Worm (Caenorhabditis elegans) whole organism, L4 larva: ENCODE results near the gene T12E12.6.

Experiments
- T20F7.1 ChIP-seq: fragments of 200-800 bp; sonication (Bioruptor generic); optimal IDR thresholded peaks from 2 replicates; lab custom pipeline; 2018; ENCODE audit warnings: mild to moderate bottlenecking, missing genetic modification characterization, missing compliant biosample characterization
- Y105C5A.15 ChIP-seq: fragments of 200-800 bp; sonication (Bioruptor generic); IDR thresholded peaks from 2 replicates; pipeline ENCODE4 v1.3.6; 2022; ENCODE audit warnings: missing genetic modification characterization, missing compliant biosample characterization
- Y48G9A.11 ChIP-seq: fragments of 200-800 bp; sonication (Bioruptor generic); IDR thresholded peaks from 2 replicates; pipeline ENCODE4 v1.3.6; 2022; ENCODE audit warnings: missing genetic modification reagents, missing genetic modification characterization, missing compliant biosample characterization
- aha-1 ChIP-seq: fragments of 150-350 bp; peaks from one replicate; lab custom pipeline; 2014; ENCODE audit warnings: missing biosample characterization, missing genetic modification characterization
- ama-1 ChIP-seq: fragments of 150-350 bp; optimal IDR thresholded peaks from 2 replicates; lab custom pipeline; 2014; ENCODE audit warnings: inconsistent platforms, mixed read lengths
- ceh-28 ChIP-seq: fragments of 150-350 bp; optimal IDR thresholded peaks from 2 replicates; lab custom pipeline; 2014; ENCODE audit warnings: missing biosample characterization, missing genetic modification reagents, missing genetic modification characterization
- ceh-82 ChIP-seq: sonication (generic microtip); optimal IDR thresholded peaks from 2 replicates; lab custom pipeline; 2017; ENCODE audit warnings: missing biosample characterization, missing genetic modification characterization
- ctbp-1 ChIP-seq: fragments of 200-800 bp; sonication (Bioruptor generic); IDR thresholded peaks from 2 replicates; pipeline ENCODE4 v1.3.6; 2022; ENCODE audit warnings: missing genetic modification reagents, missing genetic modification characterization, missing compliant biosample characterization
- daf-16 ChIP-seq, 3 experiments: sonication (generic microtip); optimal IDR thresholded peaks; 2 replicates each; lab custom pipeline; 2016 to 2017; ENCODE audit warnings: missing genetic modification characterization in 3 of 3, missing genetic modification reagents in 3 of 3, mild to moderate bottlenecking in 2 of 3, missing compliant biosample characterization in 2 of 3, missing biosample characterization in 1 of 3, moderate library complexity in 1 of 3
- daf-19 ChIP-seq: fragments of 200-800 bp; sonication (Bioruptor generic); conservative IDR thresholded peaks from 2 replicates; pipeline ENCODE4 v1.3.6; 2022; ENCODE audit warnings: missing genetic modification characterization, missing compliant biosample characterization
- dpl-1 ChIP-seq: fragments of 150-350 bp; optimal IDR thresholded peaks from 2 replicates; lab custom pipeline; 2014; ENCODE audit warnings: missing biosample characterization, missing genetic modification reagents, missing genetic modification characterization
- egl-43 ChIP-seq: fragments of 200-800 bp; sonication (Bioruptor generic); IDR thresholded peaks from 2 replicates; pipeline ENCODE4 v1.3.6; 2022; ENCODE audit warnings: missing genetic modification reagents, missing genetic modification characterization, missing compliant biosample characterization
- fkh-10 ChIP-seq: fragments of 150-350 bp; optimal IDR thresholded peaks from 2 replicates; lab custom pipeline; 2014; ENCODE audit warnings: missing biosample characterization, missing genetic modification reagents, missing genetic modification characterization
- hmg-1.1 ChIP-seq: fragments of 200-800 bp; sonication (Bioruptor generic); IDR thresholded peaks from 2 replicates; pipeline ENCODE4 v1.3.6; 2022; ENCODE audit warnings: missing genetic modification reagents, missing genetic modification characterization, missing compliant biosample characterization
- lin-1 ChIP-seq: fragments of 200-800 bp; sonication (Bioruptor generic); IDR thresholded peaks from 2 replicates; pipeline ENCODE4 v1.3.6; 2022; ENCODE audit warnings: missing genetic modification reagents, missing genetic modification characterization, missing compliant biosample characterization
- lin-13 ChIP-seq: fragments of 150-350 bp; optimal IDR thresholded peaks from 2 replicates; lab custom pipeline; 2014; ENCODE audit warnings: missing biosample characterization, missing genetic modification reagents, missing genetic modification characterization
- lin-29 ChIP-seq: fragments of 200-800 bp; sonication (Bioruptor generic); IDR thresholded peaks from 2 replicates; pipeline ENCODE4 v1.3.6; 2022; ENCODE audit warnings: missing genetic modification reagents, missing genetic modification characterization, missing compliant biosample characterization
- lir-3 ChIP-seq: sonication (generic microtip); optimal IDR thresholded peaks from 2 replicates; lab custom pipeline; 2016; ENCODE audit warnings: mild to moderate bottlenecking, missing genetic modification characterization, missing compliant biosample characterization
- lsy-2 ChIP-seq, 2 experiments: fragments of 150-350 bp in 1 of 2; sonication (generic microtip) in 1 of 2; optimal IDR thresholded peaks; 2 replicates each; lab custom pipeline; 2014 to 2017; ENCODE audit warnings: missing biosample characterization in 2 of 2, missing genetic modification characterization in 2 of 2
- mdl-1 ChIP-seq, 2 experiments: fragments of 150-350 bp in 1 of 2; sonication (generic microtip) in 1 of 2; optimal IDR thresholded peaks; 2 replicates each; lab custom pipeline; 2014 to 2017; ENCODE audit warnings: missing biosample characterization in 2 of 2, missing genetic modification characterization in 2 of 2
- mep-1 ChIP-seq: fragments of 150-350 bp; sonication (generic microtip); optimal IDR thresholded peaks from 3 replicates; lab custom pipeline; 2014; ENCODE audit warnings: missing biosample characterization, missing genetic modification characterization
- mes-2 ChIP-seq: sonication (generic microtip); optimal IDR thresholded peaks from 2 replicates; lab custom pipeline; 2016; ENCODE audit warnings: missing genotype, mild to moderate bottlenecking, missing genetic modification characterization, missing compliant biosample characterization; ENCODE audit not compliant: poor library complexity, severe bottlenecking
- mxl-2 ChIP-seq: fragments of 200-800 bp; sonication (Bioruptor generic); conservative IDR thresholded peaks from 2 replicates; pipeline ENCODE4 v1.3.6; 2022; ENCODE audit warnings: missing genetic modification reagents, missing genetic modification characterization, missing compliant biosample characterization
- nhr-10 ChIP-seq: fragments of 150-350 bp; optimal IDR thresholded peaks from 2 replicates; lab custom pipeline; 2014; ENCODE audit warnings: missing biosample characterization, missing genetic modification characterization
- nhr-102 ChIP-seq: sonication (generic microtip); optimal IDR thresholded peaks from 2 replicates; lab custom pipeline; 2016; ENCODE audit warnings: mild to moderate bottlenecking, missing genetic modification characterization, moderate library complexity, missing compliant biosample characterization
- nhr-25 ChIP-seq: sonication (generic microtip); optimal IDR thresholded peaks from 2 replicates; lab custom pipeline; 2017; ENCODE audit warnings: missing genetic modification characterization, mild to moderate bottlenecking, missing compliant biosample characterization, antibody characterized with exemption, moderate library complexity, borderline replicate concordance; ENCODE audit not compliant: insufficient read depth
- nhr-28 ChIP-seq: fragments of 150-350 bp; optimal IDR thresholded peaks from 2 replicates; lab custom pipeline; 2014; ENCODE audit warnings: missing biosample characterization, missing genetic modification characterization
- nhr-48 ChIP-seq: sonication (generic microtip); optimal IDR thresholded peaks from 2 replicates; lab custom pipeline; 2016; ENCODE audit warnings: mild to moderate bottlenecking, missing genetic modification characterization, missing compliant biosample characterization
- nhr-6 ChIP-seq: fragments of 150-350 bp; optimal IDR thresholded peaks from 2 replicates; lab custom pipeline; 2014; ENCODE audit warnings: missing biosample characterization, missing genetic modification characterization
- nhr-76 ChIP-seq: fragments of 150-350 bp; optimal IDR thresholded peaks from 2 replicates; lab custom pipeline; 2014; ENCODE audit warnings: missing biosample characterization, missing genetic modification characterization
- php-3 ChIP-seq: fragments of 200-800 bp; sonication (Bioruptor generic); IDR thresholded peaks from 2 replicates; pipeline ENCODE4 v1.3.6; 2022; ENCODE audit warnings: missing genetic modification reagents, missing genetic modification characterization, missing compliant biosample characterization
- set-16 ChIP-seq: fragments of 200-800 bp; sonication (Bioruptor generic); IDR thresholded peaks from 2 replicates; pipeline ENCODE4 v1.3.6; 2022; ENCODE audit warnings: missing genetic modification reagents, missing genetic modification characterization, missing compliant biosample characterization
- snpc-4 ChIP-seq: fragments of 150-350 bp; optimal IDR thresholded peaks from 2 replicates; lab custom pipeline; 2014; ENCODE audit warnings: missing biosample characterization, missing genetic modification characterization
- unc-62 ChIP-seq, 3 experiments: fragments of 150-350 bp in 1 of 3; sonication (generic microtip); optimal IDR thresholded peaks in 2 of 3; peaks in 1 of 3; 1 replicate in 1 of 3; 2 replicates in 2 of 3; lab custom pipeline; 2014 to 2017; ENCODE audit warnings: missing biosample characterization in 3 of 3, missing genetic modification characterization in 3 of 3, missing genetic modification reagents in 3 of 3, missing genotype in 1 of 3
- zip-2 ChIP-seq: fragments of 150-350 bp; optimal IDR thresholded peaks from 2 replicates; lab custom pipeline; 2014; ENCODE audit warnings: missing biosample characterization, missing genetic modification characterization
- ztf-7 ChIP-seq: fragments of 150-350 bp; optimal IDR thresholded peaks from 2 replicates; lab custom pipeline; 2014; ENCODE audit warnings: missing biosample characterization, missing genetic modification characterization

T12E12.6 gene

DNA sequence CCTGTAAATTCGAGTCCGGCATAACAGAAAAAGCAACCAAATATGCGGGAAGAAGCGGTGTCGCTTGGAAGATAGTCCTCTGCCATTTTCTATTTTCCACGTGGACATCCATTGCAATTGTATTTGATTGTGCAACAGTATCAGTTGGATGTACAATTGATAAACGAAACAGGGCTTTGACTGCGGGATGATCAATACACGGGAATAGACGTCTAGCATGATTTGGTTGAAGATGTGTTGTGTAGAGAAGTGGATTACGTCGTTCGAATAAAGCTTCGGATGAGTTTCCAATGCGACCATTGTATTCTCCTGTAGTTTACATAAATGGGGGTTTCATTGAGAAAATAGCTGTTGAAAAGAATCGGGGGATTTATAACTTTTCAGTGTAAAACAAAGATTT is 1.2 kb downstream of the T12E12.6 start:
- peak in 1 of 2 experiments; percentile 93 for TF ChIP-seq unc-62 (GFP tag; optimal IDR thresholded peaks at IDR 0.05 in 1 of 2; lab: Kevin White, UChicago)
- no peak for TF ChIP-seq unc-62 (tag; optimal IDR thresholded peaks at IDR 0.05; lab: Kevin White, UChicago)
- no peak for TF ChIP-seq lin-29

DNA sequence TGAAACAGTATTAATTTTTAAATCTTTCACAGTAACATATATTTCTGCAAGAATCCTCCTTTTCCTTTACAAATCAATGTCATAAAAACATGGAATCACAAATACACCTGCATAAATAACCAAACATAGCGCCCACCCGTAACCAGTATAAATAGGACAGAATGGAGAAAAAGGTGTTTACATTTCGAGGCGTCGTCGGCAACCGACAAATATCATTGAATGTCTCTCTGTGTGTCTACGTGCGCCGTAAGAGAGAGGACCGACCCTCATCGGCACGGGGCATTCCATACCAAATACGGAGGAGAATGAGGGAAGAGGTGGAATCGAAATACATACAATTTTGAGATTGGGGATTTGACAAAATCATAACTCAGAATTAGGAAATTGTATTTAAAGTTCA is 8.8 kb downstream of the T12E12.6 start:
- TF ChIP-seq nhr-6 (peak; percentile 11), nhr-10 (tag; lab: Kevin White, UChicago) (no peak), ztf-7 (tag; lab: Kevin White, UChicago) (no peak), zip-2 (tag; lab: Kevin White, UChicago) (no peak)

DNA sequence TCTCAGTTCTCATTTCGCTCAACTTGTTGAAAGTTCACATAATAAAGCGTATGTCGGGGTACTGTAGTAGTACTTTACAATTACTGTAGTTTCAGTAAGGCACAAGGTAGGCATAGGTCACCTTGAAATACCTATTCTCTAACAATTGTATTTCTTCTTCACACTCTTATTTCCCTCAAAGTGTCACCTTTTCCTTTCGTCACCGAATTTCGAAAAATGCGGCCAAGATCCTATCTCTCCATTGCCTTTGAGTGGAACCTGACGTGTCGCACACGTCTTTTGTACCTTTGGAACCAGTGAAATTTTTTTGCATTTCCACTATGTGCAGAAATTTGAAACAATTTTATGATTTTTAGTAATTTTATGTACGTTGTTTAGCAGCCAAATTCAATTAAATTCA is 9.6 kb downstream of the T12E12.6 start:
- TF ChIP-seq unc-62 (GFP tag; optimal IDR thresholded peaks at IDR 0.05 in 1 of 2; lab: Kevin White, UChicago): peak in 1 of 2 experiments; percentile 16
- no peak for TF ChIP-seq unc-62 (tag; optimal IDR thresholded peaks at IDR 0.05; lab: Kevin White, UChicago)
- no peak for TF ChIP-seq lin-13

DNA sequence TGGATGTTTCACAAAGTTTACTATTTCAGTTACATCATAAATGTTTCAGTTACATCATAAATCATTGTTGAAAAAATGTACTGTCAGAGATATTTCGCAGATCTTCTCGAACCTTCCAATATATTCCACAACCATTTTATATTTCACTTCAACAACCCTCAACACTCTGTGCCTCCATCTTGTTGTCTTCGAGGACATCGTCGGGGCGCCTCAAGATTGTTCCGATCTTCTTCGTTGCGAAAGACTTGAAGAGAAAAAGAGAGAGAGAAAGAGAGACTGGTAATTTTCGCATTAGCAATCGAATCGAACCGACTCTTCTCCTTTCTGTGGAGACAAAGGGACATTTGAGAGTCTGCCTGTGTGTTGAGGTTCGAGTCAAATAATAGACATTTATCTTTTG is 10.7 kb downstream of the T12E12.6 start:
- TF ChIP-seq aha-1 (tag; lab: Kevin White, UChicago) (no peak), nhr-25 (tag; lab: Kevin White, UChicago) (peak; percentile 75), unc-62 (GFP tag; optimal IDR thresholded peaks at IDR 0.05 in 1 of 2; lab: Kevin White, UChicago) (peak in 1 of 2 experiments; percentile 4), unc-62 (tag; optimal IDR thresholded peaks at IDR 0.05; lab: Kevin White, UChicago) (no peak)

DNA sequence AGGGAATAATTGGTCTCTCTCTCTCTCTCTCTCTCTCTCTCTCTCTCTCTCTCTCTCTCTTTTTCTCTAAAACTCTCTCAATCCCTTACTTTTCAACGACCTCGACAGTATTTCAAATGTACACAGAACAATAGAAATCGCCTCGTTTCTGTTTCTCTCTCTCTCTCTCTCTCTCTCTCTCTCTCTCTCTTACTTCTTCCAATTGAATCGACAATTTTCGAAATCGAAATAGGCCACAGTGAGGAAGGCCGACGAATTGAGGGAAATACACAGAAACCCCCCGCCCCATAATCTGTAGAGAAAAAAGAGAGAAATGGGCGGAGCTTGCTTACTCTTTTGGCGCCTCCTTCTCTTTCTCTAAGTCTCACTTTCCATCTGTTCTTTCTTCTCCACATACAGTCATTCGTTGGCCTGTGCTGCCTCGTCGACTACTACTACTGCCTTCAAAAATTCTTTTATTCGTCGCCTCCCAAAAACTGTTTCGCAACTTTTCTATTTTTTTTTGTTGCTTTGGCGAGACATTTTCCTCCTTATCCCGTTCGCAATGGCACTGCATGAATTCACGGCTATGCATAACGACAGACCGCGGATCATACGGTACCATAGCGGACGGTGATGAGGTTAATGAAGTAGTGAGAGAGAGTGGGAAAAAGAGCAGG is 12.3 kb downstream of the T12E12.6 start:
- peak in 1 of 2 experiments; percentile 19 for TF ChIP-seq lsy-2 (tag; optimal IDR thresholded peaks at IDR 0.05; lab: Kevin White, UChicago)
- peak; percentile 68 for TF ChIP-seq ama-1
- no peak for TF ChIP-seq daf-19 (GFP tag; lab: Robert Waterston, UW)
- no peak for TF ChIP-seq ceh-82
- TF ChIP-seq mes-2 (tag; lab: Kevin White, UChicago): no peak
- TF ChIP-seq mxl-2 (GFP tag; lab: Robert Waterston, UW): no peak
- no peak for TF ChIP-seq nhr-102 (tag; lab: Kevin White, UChicago)
- TF ChIP-seq set-16 (GFP tag; lab: Robert Waterston, UW): no peak; the same call in 1 of the 2 replicates
- no peak for TF ChIP-seq hmg-1.1
- no peak for TF ChIP-seq aha-1 (tag; lab: Kevin White, UChicago)
- TF ChIP-seq daf-16 (GFP tag; optimal IDR thresholded peaks at IDR 0.05; lab: Kevin White, UChicago): no peak
- TF ChIP-seq daf-16 (tag; optimal IDR thresholded peaks at IDR 0.05; lab: Kevin White, UChicago): no peak
- TF ChIP-seq egl-43 (GFP tag; lab: Robert Waterston, UW): no peak
- TF ChIP-seq lir-3 (tag; lab: Kevin White, UChicago): no peak
- TF ChIP-seq nhr-28 (tag; lab: Kevin White, UChicago): no peak
- no peak for TF ChIP-seq lin-1 (GFP tag; lab: Robert Waterston, UW)
- TF ChIP-seq nhr-25 (tag; lab: Kevin White, UChicago): peak; percentile 68
- no peak for TF ChIP-seq ceh-28 (tag; lab: Kevin White, UChicago)
- TF ChIP-seq fkh-10 (GFP tag; lab: Kevin White, UChicago): no peak
- no peak for TF ChIP-seq mdl-1 (tag; optimal IDR thresholded peaks at IDR 0.05; lab: Kevin White, UChicago)
- TF ChIP-seq T20F7.1 (GFP tag; lab: Kevin White, UChicago): no peak
- TF ChIP-seq dpl-1 (GFP tag; lab: Kevin White, UChicago): no peak
- no peak for TF ChIP-seq php-3 (GFP tag; lab: Robert Waterston, UW)
- no peak for TF ChIP-seq ctbp-1
- TF ChIP-seq Y48G9A.11 (GFP tag; lab: Robert Waterston, UW): no peak
- no peak for TF ChIP-seq nhr-76 (tag; lab: Kevin White, UChicago)
- TF ChIP-seq mep-1 (tag; lab: Kevin White, UChicago): peak; percentile 51
- no peak for TF ChIP-seq Y105C5A.15
- no peak for TF ChIP-seq snpc-4
- no peak for TF ChIP-seq nhr-48 (tag; lab: Kevin White, UChicago)
